Fruit fly (Drosophila melanogaster) whole organism, embryonic: ENCODE results near the gene CG31808.

Source experiments
- Atf3 ChIP-seq: fragments of 200-800 bp; sonication (Bioruptor generic); optimal IDR thresholded peaks from 3 replicates; lab custom pipeline; 2016; ENCODE audit warnings: missing biosample characterization, missing genetic modification characterization
- C15 ChIP-seq: fragments of 200-800 bp; sonication (Bioruptor generic); IDR thresholded peaks from 3 replicates; pipeline ENCODE4 v1.3.6; 2022; ENCODE audit warnings: missing biosample characterization, missing genetic modification characterization
- CG10147 ChIP-seq: fragments of 200-800 bp; sonication (Bioruptor generic); optimal IDR thresholded peaks from 2 replicates; lab custom pipeline; 2019; ENCODE audit warnings: missing biosample characterization, mild to moderate bottlenecking, missing genetic modification characterization, moderate library complexity
- CG10431 ChIP-seq: fragments of 200-800 bp; sonication (Bioruptor generic); optimal IDR thresholded peaks from 3 replicates; lab custom pipeline; 2018; ENCODE audit warnings: missing biosample characterization, mild to moderate bottlenecking, missing genetic modification characterization
- CG10543 ChIP-seq: fragments of 200-800 bp; sonication (Bioruptor generic); optimal IDR thresholded peaks from 3 replicates; lab custom pipeline; 2017; ENCODE audit warnings: missing biosample characterization, mild to moderate bottlenecking, missing genetic modification characterization, moderate library complexity
- CG12219 ChIP-seq: fragments of 200-800 bp; sonication (Bioruptor generic); optimal IDR thresholded peaks from 3 replicates; lab custom pipeline; 2018; ENCODE audit warnings: missing biosample characterization, mild to moderate bottlenecking, missing genetic modification characterization
- CG14710 ChIP-seq: fragments of 200-800 bp; sonication (Bioruptor generic); optimal IDR thresholded peaks from 3 replicates; lab custom pipeline; 2019; ENCODE audit warnings: missing biosample characterization, mild to moderate bottlenecking, missing genetic modification characterization, moderate library complexity
- CG15514 ChIP-seq: fragments of 200-800 bp; sonication (Bioruptor generic); optimal IDR thresholded peaks from 3 replicates; lab custom pipeline; 2017; ENCODE audit warnings: missing biosample characterization, missing genetic modification characterization, mild to moderate bottlenecking, moderate library complexity, missing genetic modification reagents
- CG1647 ChIP-seq: fragments of 200-800 bp; sonication (Bioruptor generic); optimal IDR thresholded peaks from 3 replicates; lab custom pipeline; 2016; ENCODE audit warnings: missing biosample characterization, missing genetic modification characterization
- CG17385 ChIP-seq: fragments of 200-800 bp; sonication (Bioruptor generic); optimal IDR thresholded peaks from 3 replicates; lab custom pipeline; 2018; ENCODE audit warnings: missing biosample characterization, mild to moderate bottlenecking, missing genetic modification characterization
- CG17912 ChIP-seq: fragments of 200-800 bp; sonication (Bioruptor generic); optimal IDR thresholded peaks from 2 replicates; lab custom pipeline; 2018; ENCODE audit warnings: missing biosample characterization, mild to moderate bottlenecking, missing genetic modification characterization
- CG18619 ChIP-seq: fragments of 200-800 bp; sonication (Bioruptor generic); optimal IDR thresholded peaks from 3 replicates; lab custom pipeline; 2017; ENCODE audit warnings: missing biosample characterization, mild to moderate bottlenecking, missing genetic modification characterization
- CG18764 ChIP-seq: fragments of 200-800 bp; sonication (Bioruptor generic); optimal IDR thresholded peaks from 3 replicates; lab custom pipeline; 2016; ENCODE audit warnings: missing biosample characterization, missing genetic modification characterization
- CG2889 ChIP-seq: fragments of 200-800 bp; sonication (Bioruptor generic); IDR thresholded peaks from 3 replicates; pipeline ENCODE4 v1.3.6; 2022; ENCODE audit warnings: missing biosample characterization, missing genetic modification characterization
- CG3995 ChIP-seq: fragments of 200-800 bp; sonication (Bioruptor generic); optimal IDR thresholded peaks from 3 replicates; lab custom pipeline; 2016; ENCODE audit warnings: missing biosample characterization, missing genetic modification characterization
- CG4360 ChIP-seq: fragments of 200-800 bp; sonication (Bioruptor generic); IDR thresholded peaks from 2 replicates; pipeline ENCODE4 v1.3.6; 2022; ENCODE audit warnings: missing biosample characterization, missing genetic modification characterization
- CG4424 ChIP-seq: fragments of 200-800 bp; sonication (Bioruptor generic); optimal IDR thresholded peaks from 3 replicates; lab custom pipeline; 2016; ENCODE audit warnings: missing biosample characterization, missing genetic modification characterization
- CG4820 ChIP-seq: fragments of 200-800 bp; sonication (Bioruptor generic); optimal IDR thresholded peaks from 3 replicates; lab custom pipeline; 2016; ENCODE audit warnings: missing biosample characterization, missing genetic modification characterization
- CG5245 ChIP-seq: fragments of 200-800 bp; sonication (Bioruptor generic); optimal IDR thresholded peaks from 3 replicates; lab custom pipeline; 2016; ENCODE audit warnings: missing biosample characterization, missing genetic modification characterization
- CG5953 ChIP-seq: fragments of 200-800 bp; sonication (Bioruptor generic); IDR thresholded peaks from 2 replicates; pipeline ENCODE4 v1.3.6; 2022; ENCODE audit warnings: missing biosample characterization, missing genetic modification characterization
- CG6791 ChIP-seq: fragments of 200-800 bp; sonication (Bioruptor generic); IDR thresholded peaks from 3 replicates; pipeline ENCODE4 v1.3.6; 2022; ENCODE audit warnings: missing biosample characterization, missing genetic modification characterization; ENCODE audit not compliant: partially characterized antibody
- CG8290 ChIP-seq, 3 experiments: fragments of 200-800 bp; sonication (Bioruptor generic); optimal IDR thresholded peaks; 2 replicates each; lab custom pipeline; 2016 to 2019; ENCODE audit warnings: missing biosample characterization in 3 of 3, missing genetic modification characterization in 3 of 3, mild to moderate bottlenecking in 2 of 3, moderate library complexity in 1 of 3
- CG9727 ChIP-seq: fragments of 200-800 bp; sonication (Bioruptor generic); optimal IDR thresholded peaks from 3 replicates; lab custom pipeline; 2017; ENCODE audit warnings: missing biosample characterization, mild to moderate bottlenecking, missing genetic modification characterization
- CG9797 ChIP-seq: fragments of 200-800 bp; sonication (Bioruptor generic); optimal IDR thresholded peaks from 3 replicates; lab custom pipeline; 2018; ENCODE audit warnings: missing biosample characterization, mild to moderate bottlenecking, missing genetic modification characterization
- E2f2 ChIP-seq: fragments of 200-800 bp; sonication (Bioruptor generic); IDR thresholded peaks from 2 replicates; pipeline ENCODE4 v1.3.6; 2022; ENCODE audit warnings: missing biosample characterization, missing genetic modification characterization
- Fer1 ChIP-seq: fragments of 200-800 bp; sonication (Bioruptor generic); optimal IDR thresholded peaks from 2 replicates; lab custom pipeline; 2017; ENCODE audit warnings: missing biosample characterization, mild to moderate bottlenecking, missing genetic modification characterization
- HLH54F ChIP-seq: fragments of 200-800 bp; sonication (Bioruptor generic); optimal IDR thresholded peaks from 3 replicates; lab custom pipeline; 2016; ENCODE audit warnings: missing biosample characterization, missing genetic modification characterization
- Hr51 ChIP-seq, 2 experiments: fragments of 200-800 bp; sonication (Bioruptor generic); optimal IDR thresholded peaks; 2 replicates in 1 of 2; 3 replicates in 1 of 2; lab custom pipeline; 2016 to 2018; ENCODE audit warnings: missing biosample characterization in 2 of 2, missing genetic modification characterization in 2 of 2, mild to moderate bottlenecking in 1 of 2, moderate library complexity in 1 of 2
- Lhr ChIP-seq: fragments of 200-800 bp; sonication (Bioruptor generic); optimal IDR thresholded peaks from 3 replicates; lab custom pipeline; 2017; ENCODE audit warnings: mild to moderate bottlenecking, missing biosample characterization, missing genetic modification reagents, missing genetic modification characterization
- Pdp1 ChIP-seq, 2 experiments: fragments of 200-800 bp; sonication (Bioruptor generic); optimal IDR thresholded peaks; 3 replicates each; lab custom pipeline; 2016; ENCODE audit warnings: missing biosample characterization in 2 of 2, missing genetic modification characterization in 2 of 2, mild to moderate bottlenecking in 1 of 2, moderate library complexity in 1 of 2
- Ptx1 ChIP-seq: fragments of 200-800 bp; sonication (Bioruptor generic); IDR thresholded peaks from 2 replicates; pipeline ENCODE4 v1.3.6; 2022; ENCODE audit warnings: missing biosample characterization, missing genetic modification characterization
- Ravus ChIP-seq: fragments of 200-800 bp; sonication (Bioruptor generic); IDR thresholded peaks from 2 replicates; pipeline ENCODE4 v1.3.6; 2022; ENCODE audit warnings: missing biosample characterization, missing genetic modification characterization
- YL-1 ChIP-seq: fragments of 200-800 bp; sonication (Bioruptor generic); optimal IDR thresholded peaks from 3 replicates; lab custom pipeline; 2017; ENCODE audit warnings: missing biosample characterization, mild to moderate bottlenecking, missing genetic modification characterization
- chif ChIP-seq, 2 experiments: fragments of 200-800 bp; sonication (Bioruptor generic); optimal IDR thresholded peaks; 3 replicates each; lab custom pipeline; 2016; ENCODE audit warnings: missing biosample characterization in 2 of 2, missing genetic modification characterization in 2 of 2
- chinmo ChIP-seq: fragments of 200-800 bp; sonication (Bioruptor generic); IDR thresholded peaks from 4 replicates; pipeline ENCODE4 v1.3.6; 2022; ENCODE audit warnings: missing biosample characterization, missing genetic modification characterization; ENCODE audit not compliant: partially characterized antibody
- crp ChIP-seq, 2 experiments: fragments of 200-800 bp; sonication (Bioruptor generic); optimal IDR thresholded peaks; 2 replicates in 1 of 2; 3 replicates in 1 of 2; lab custom pipeline; 2017; ENCODE audit warnings: missing biosample characterization in 2 of 2, missing genetic modification characterization in 2 of 2, mild to moderate bottlenecking in 1 of 2, moderate library complexity in 1 of 2
- dimm ChIP-seq: fragments of 200-800 bp; sonication (Bioruptor generic); IDR thresholded peaks from 2 replicates; pipeline ENCODE4 v1.3.6; 2022; ENCODE audit warnings: missing biosample characterization, missing genetic modification characterization
- eyg ChIP-seq: fragments of 200-800 bp; sonication (Bioruptor generic); optimal IDR thresholded peaks from 3 replicates; lab custom pipeline; 2016; ENCODE audit warnings: missing biosample characterization, missing genetic modification characterization
- fd102C ChIP-seq: fragments of 200-800 bp; sonication (Bioruptor generic); optimal IDR thresholded peaks from 2 replicates; lab custom pipeline; 2018; ENCODE audit warnings: missing biosample characterization, mild to moderate bottlenecking, missing genetic modification characterization, moderate library complexity
- gcm ChIP-seq: fragments of 200-800 bp; sonication (Bioruptor generic); optimal IDR thresholded peaks from 2 replicates; lab custom pipeline; 2019; ENCODE audit warnings: missing biosample characterization, mild to moderate bottlenecking, missing genetic modification characterization, moderate library complexity
- ind ChIP-seq: fragments of 200-800 bp; sonication (Bioruptor generic); optimal IDR thresholded peaks from 3 replicates; lab custom pipeline; 2016; ENCODE audit warnings: missing biosample characterization, missing genetic modification characterization
- jing ChIP-seq: fragments of 200-800 bp; sonication (Bioruptor generic); optimal IDR thresholded peaks from 2 replicates; lab custom pipeline; 2018; ENCODE audit warnings: missing biosample characterization, mild to moderate bottlenecking, missing genetic modification characterization
- mirr ChIP-seq: fragments of 200-800 bp; sonication (Bioruptor generic); optimal IDR thresholded peaks from 3 replicates; lab custom pipeline; 2018; ENCODE audit warnings: missing biosample characterization, mild to moderate bottlenecking, missing genetic modification characterization
- phol ChIP-seq: fragments of 200-800 bp; sonication (Bioruptor generic); optimal IDR thresholded peaks from 3 replicates; lab custom pipeline; 2018; ENCODE audit warnings: missing biosample characterization, mild to moderate bottlenecking, missing genetic modification characterization, moderate library complexity
- pita ChIP-seq: fragments of 200-800 bp; sonication (Bioruptor generic); optimal IDR thresholded peaks from 2 replicates; lab custom pipeline; 2017; ENCODE audit warnings: missing biosample characterization, mild to moderate bottlenecking, missing genetic modification characterization
- row ChIP-seq: fragments of 200-800 bp; sonication (Bioruptor generic); IDR thresholded peaks from 3 replicates; pipeline ENCODE4 v1.3.6; 2022; ENCODE audit warnings: missing biosample characterization, missing genetic modification characterization
- slou ChIP-seq: fragments of 200-800 bp; sonication (Bioruptor generic); optimal IDR thresholded peaks from 3 replicates; lab custom pipeline; 2016; ENCODE audit warnings: missing biosample characterization, missing genetic modification characterization
- vnd ChIP-seq: fragments of 200-800 bp; sonication (Bioruptor generic); IDR thresholded peaks from 3 replicates; pipeline ENCODE4 v1.3.6; 2022; ENCODE audit warnings: missing biosample characterization, missing genetic modification characterization; ENCODE audit not compliant: partially characterized antibody

CG31808 gene

dm6 chr2L:16743055-16743805 lies 27.2 kb upstream of the CG31808 start, which contains the start of the genes LSm7 and BuGZ (continued):
- TF ChIP-seq CG5245: peak; percentile 17
- peak in 1 of 2 experiments; percentile 19 for TF ChIP-seq chif (GFP tag; optimal IDR thresholded peaks at IDR 0.05; lab: Kevin White, UChicago)
- TF ChIP-seq CG9797 (GFP tag; lab: Kevin White, UChicago): peak; percentile 82
- TF ChIP-seq CG18764: peak; percentile 9
- peak; percentile 22 for TF ChIP-seq ind (GFP tag; lab: Kevin White, UChicago)
- TF ChIP-seq CG3995 (GFP tag; lab: Kevin White, UChicago): peak; percentile 92
- TF ChIP-seq CG14710: peak; percentile 82
- TF ChIP-seq CG2889 (GFP tag; lab: Robert Waterston, UW): no peak
- TF ChIP-seq row (GFP tag; lab: Robert Waterston, UW): peak; percentile 49; the same call in 1 of the 3 replicates
- TF ChIP-seq phol (tag; lab: Kevin White, UChicago): peak; percentile 99
- no peak for TF ChIP-seq CG12219 (GFP tag; lab: Kevin White, UChicago)
- TF ChIP-seq CG17385: no peak
- no peak for TF ChIP-seq eyg
- TF ChIP-seq CG10147 (GFP tag; lab: Kevin White, UChicago): no peak
- TF ChIP-seq E2f2: peak; percentile 62
- no peak for TF ChIP-seq CG4360 (GFP tag; lab: Robert Waterston, UW)
- no peak for TF ChIP-seq Ptx1 (GFP tag; lab: Robert Waterston, UW)
- TF ChIP-seq HLH54F (GFP tag; lab: Kevin White, UChicago): no peak
- 0 out of 2 replicates have a peak, but pooled peaks have one; percentile 11 for TF ChIP-seq CG5953
- TF ChIP-seq Hr51 (GFP tag; optimal IDR thresholded peaks at IDR 0.05; lab: Kevin White, UChicago): peak in 1 of 2 experiments; percentile 10
- peak; percentile 14 to 77 for TF ChIP-seq Pdp1 (GFP tag; optimal IDR thresholded peaks at IDR 0.05; lab: Kevin White, UChicago)
- peak; percentile 21 for TF ChIP-seq Fer1 (GFP tag; lab: Kevin White, UChicago)
- TF ChIP-seq mirr (GFP tag; lab: Kevin White, UChicago): no peak
- TF ChIP-seq crp (GFP tag; optimal IDR thresholded peaks at IDR 0.05; lab: Kevin White, UChicago): peak in 1 of 2 experiments; percentile 39
- TF ChIP-seq chinmo (GFP tag; lab: Robert Waterston, UW): 0 out of 4 replicates have a peak, but pooled peaks have one; percentile 38
- TF ChIP-seq fd102C: peak; percentile 35
- no peak for TF ChIP-seq jing (GFP tag; lab: Kevin White, UChicago)
- TF ChIP-seq CG4424: peak; percentile 54
- no peak for TF ChIP-seq Ravus (GFP tag; lab: Robert Waterston, UW)
- peak; percentile 12 for TF ChIP-seq CG10543
- TF ChIP-seq CG4820: peak; percentile 23
- no peak for TF ChIP-seq dimm
- TF ChIP-seq Atf3 (GFP tag; lab: Kevin White, UChicago): no peak
- peak; percentile 23 for TF ChIP-seq slou (GFP tag; lab: Kevin White, UChicago)
- TF ChIP-seq gcm (GFP tag; lab: Kevin White, UChicago): peak; percentile 31
- no peak for TF ChIP-seq C15 (GFP tag; lab: Robert Waterston, UW)
- peak; percentile 59 for TF ChIP-seq CG10431 (GFP tag; lab: Kevin White, UChicago)
- TF ChIP-seq CG8290 (GFP tag; optimal IDR thresholded peaks at IDR 0.05; lab: Kevin White, UChicago): peak; percentile 29
- TF ChIP-seq CG8290 (tag; optimal IDR thresholded peaks at IDR 0.05; lab: Kevin White, UChicago): no peak
- peak; percentile 47 for TF ChIP-seq CG15514 (GFP tag; lab: Kevin White, UChicago)
- no peak for TF ChIP-seq CG6791 (GFP tag; lab: Robert Waterston, UW)
- peak; percentile 69 for TF ChIP-seq CG9727 (GFP tag; lab: Kevin White, UChicago)
- TF ChIP-seq CG17912 (GFP tag; lab: Kevin White, UChicago): peak; percentile 74
- no peak for TF ChIP-seq CG1647
- TF ChIP-seq pita (GFP tag; lab: Kevin White, UChicago): no peak
- peak; percentile 75 for TF ChIP-seq Lhr
- peak; percentile 95 for TF ChIP-seq YL-1 (GFP tag; lab: Kevin White, UChicago)
- TF ChIP-seq CG18619: peak; percentile 24
- peak; percentile 50; the same call in 2 of the 3 replicates for TF ChIP-seq vnd (GFP tag; lab: Robert Waterston, UW)
